Worm (Caenorhabditis elegans): ENCODE data around the gene C44C10.10.

- TF ChIP-seq ceh-16 (tag; optimal IDR thresholded peaks at IDR 0.05) (no peak), skn-1 (tag; optimal IDR thresholded peaks at IDR 0.05) (no peak), nhr-237 (tag; optimal IDR thresholded peaks at IDR 0.05) (no peak), nhr-77 (tag; optimal IDR thresholded peaks at IDR 0.05) (no peak), R02D3.7 (tag; optimal IDR thresholded peaks at IDR 0.05) (no peak), egl-27 (tag; optimal IDR thresholded peaks at IDR 0.05) (no peak), lsy-2 (tag; optimal IDR thresholded peaks at IDR 0.05) (no peak), elt-1 (tag; optimal IDR thresholded peaks at IDR 0.05) (no peak), fos-1 (tag; optimal IDR thresholded peaks at IDR 0.05) (no peak)
Measured at ce11 chrX:11664184-11664583, 25.9 kb upstream of the C44C10.10 start.
